Worm (Caenorhabditis elegans) whole organism, late embryonic: Measurements from ENCODE around the gene Y39A3A.3.

Experiments
- ama-1 ChIP-seq: fragments of 150-350 bp; optimal IDR thresholded peaks from 2 replicates; lab custom pipeline; 2014
- ceh-48 ChIP-seq: sonication (generic microtip); optimal IDR thresholded peaks from 2 replicates; lab custom pipeline; 2016; ENCODE audit warnings: missing genetic modification characterization, inconsistent platforms, missing compliant biosample characterization
- ttx-3 ChIP-seq: sonication (generic microtip); optimal IDR thresholded peaks from 2 replicates; lab custom pipeline; 2016; ENCODE audit warnings: missing genetic modification reagents, missing genetic modification characterization, missing compliant biosample characterization

DNA sequence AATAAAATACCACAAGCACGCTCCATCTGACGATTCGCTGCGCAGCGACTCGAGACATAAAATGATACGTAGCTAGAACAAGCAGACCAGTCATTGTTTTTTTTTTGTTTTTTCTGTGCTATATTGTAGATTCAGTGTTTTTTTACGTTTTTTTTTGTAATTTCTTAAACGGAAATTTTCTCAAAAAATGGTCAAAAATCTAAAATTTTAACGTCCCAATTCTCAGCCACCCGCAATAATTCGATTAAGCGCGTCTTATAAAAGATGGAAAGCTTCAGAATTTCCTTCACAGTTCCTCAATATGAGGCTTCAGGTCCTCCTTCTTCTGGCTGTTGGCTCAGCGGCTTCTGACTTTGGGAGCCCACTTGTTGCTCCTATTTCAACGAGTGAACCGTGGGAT lies 49.4 kb upstream of the Y39A3A.3 start, which contains the start of gene Y48G9A.6:
- no peak for TF ChIP-seq ceh-48 (tag; lab: Kevin White, UChicago)
- no peak for TF ChIP-seq ttx-3 (tag; lab: Kevin White, UChicago)
- TF ChIP-seq ama-1: no peak
